Worm (Caenorhabditis elegans) whole organism, L2 larva: ENCODE results near the gene T25C12.3.

Experiments
- C34F6.9 ChIP-seq: fragments of 150-350 bp; optimal IDR thresholded peaks from 2 replicates; lab custom pipeline; 2014; ENCODE audit warnings: missing biosample characterization, missing genetic modification characterization
- F13H6.1 ChIP-seq: sonication (generic microtip); optimal IDR thresholded peaks from 2 replicates; lab custom pipeline; 2016; ENCODE audit warnings: missing genetic modification characterization, missing compliant biosample characterization
- R02D3.7 ChIP-seq: fragments of 150-350 bp; optimal IDR thresholded peaks from 2 replicates; lab custom pipeline; 2014; ENCODE audit warnings: missing biosample characterization, missing genetic modification characterization
- ZK546.5 ChIP-seq: sonication (generic microtip); optimal IDR thresholded peaks from 2 replicates; lab custom pipeline; 2017; ENCODE audit warnings: missing biosample characterization, missing genetic modification characterization
- ama-1 ChIP-seq: fragments of 150-350 bp; optimal IDR thresholded peaks from 2 replicates; lab custom pipeline; 2018; ENCODE audit warnings: inconsistent platforms
- blmp-1 ChIP-seq: sonication (generic microtip); optimal IDR thresholded peaks from 2 replicates; lab custom pipeline; 2017; ENCODE audit warnings: missing genetic modification characterization, mild to moderate bottlenecking, missing compliant biosample characterization, antibody characterized with exemption, moderate library complexity; ENCODE audit not compliant: insufficient read depth
- ceh-16 ChIP-seq: fragments of 150-350 bp; optimal IDR thresholded peaks from 2 replicates; lab custom pipeline; 2014; ENCODE audit warnings: missing biosample characterization, missing genetic modification characterization
- ceh-82 ChIP-seq: fragments of 150-350 bp; optimal IDR thresholded peaks from 2 replicates; lab custom pipeline; 2014; ENCODE audit warnings: missing biosample characterization, missing genetic modification characterization
- crh-2 ChIP-seq: sonication (generic microtip); optimal IDR thresholded peaks from 2 replicates; lab custom pipeline; 2017; ENCODE audit warnings: missing biosample characterization, missing genetic modification characterization
- dmd-4 ChIP-seq: sonication (generic microtip); optimal IDR thresholded peaks from 2 replicates; lab custom pipeline; 2017; ENCODE audit warnings: missing biosample characterization, missing genetic modification characterization
- egl-27 ChIP-seq: sonication (generic microtip); optimal IDR thresholded peaks from 3 replicates; lab custom pipeline; 2017; ENCODE audit warnings: missing biosample characterization, missing genetic modification reagents, missing genetic modification characterization
- fos-1 ChIP-seq: fragments of 150-350 bp; optimal IDR thresholded peaks from 2 replicates; lab custom pipeline; 2014; ENCODE audit warnings: missing biosample characterization, missing genetic modification characterization
- gmeb-1 ChIP-seq: fragments of 150-350 bp; optimal IDR thresholded peaks from 2 replicates; lab custom pipeline; 2014; ENCODE audit warnings: missing biosample characterization, missing genetic modification characterization
- lin-13 ChIP-seq: fragments of 150-350 bp; optimal IDR thresholded peaks from 2 replicates; lab custom pipeline; 2014; ENCODE audit warnings: missing biosample characterization, missing genetic modification reagents, missing genetic modification characterization
- lin-39 ChIP-seq: fragments of 150-350 bp; optimal IDR thresholded peaks from 2 replicates; lab custom pipeline; 2014; ENCODE audit warnings: missing biosample characterization, missing genetic modification reagents, missing genetic modification characterization
- lsy-2 ChIP-seq, 2 experiments: fragments of 150-350 bp in 1 of 2; sonication (generic microtip) in 1 of 2; optimal IDR thresholded peaks; 2 replicates each; lab custom pipeline; 2014 to 2017; ENCODE audit warnings: missing biosample characterization in 2 of 2, missing genetic modification characterization in 2 of 2
- mab-5 ChIP-seq: fragments of 150-350 bp; optimal IDR thresholded peaks from 2 replicates; lab custom pipeline; 2014; ENCODE audit warnings: missing biosample characterization, missing genetic modification characterization
- nhr-10 ChIP-seq: sonication (generic microtip); optimal IDR thresholded peaks from 2 replicates; lab custom pipeline; 2017; ENCODE audit warnings: missing biosample characterization, missing genetic modification characterization
- nhr-11 ChIP-seq: fragments of 150-350 bp; optimal IDR thresholded peaks from 2 replicates; lab custom pipeline; 2014; ENCODE audit warnings: missing biosample characterization, missing genetic modification characterization
- nhr-12 ChIP-seq: fragments of 150-350 bp; optimal IDR thresholded peaks from 2 replicates; lab custom pipeline; 2014; ENCODE audit warnings: missing biosample characterization, missing genetic modification characterization
- nhr-129 ChIP-seq: fragments of 150-350 bp; optimal IDR thresholded peaks from 2 replicates; lab custom pipeline; 2014; ENCODE audit warnings: missing biosample characterization, missing genetic modification characterization
- nhr-21 ChIP-seq: fragments of 150-350 bp; optimal IDR thresholded peaks from 2 replicates; lab custom pipeline; 2014; ENCODE audit warnings: missing biosample characterization, missing genetic modification characterization
- nhr-25 ChIP-seq: fragments of 150-350 bp; sonication (generic microtip); optimal IDR thresholded peaks from 3 replicates; lab custom pipeline; 2014; ENCODE audit warnings: missing biosample characterization, missing genetic modification characterization
- nhr-6 ChIP-seq: fragments of 150-350 bp; optimal IDR thresholded peaks from 2 replicates; lab custom pipeline; 2014; ENCODE audit warnings: missing biosample characterization, missing genetic modification characterization
- nhr-77 ChIP-seq: fragments of 150-350 bp; optimal IDR thresholded peaks from 2 replicates; lab custom pipeline; 2014; ENCODE audit warnings: missing biosample characterization, missing genetic modification characterization
- peb-1 ChIP-seq: fragments of 150-350 bp; optimal IDR thresholded peaks from 2 replicates; lab custom pipeline; 2014; ENCODE audit warnings: missing biosample characterization, missing genetic modification characterization
- sem-4 ChIP-seq: fragments of 150-350 bp; optimal IDR thresholded peaks from 2 replicates; lab custom pipeline; 2014; ENCODE audit warnings: missing biosample characterization, missing genetic modification reagents, missing genetic modification characterization
- skn-1 ChIP-seq: sonication (generic microtip); optimal IDR thresholded peaks from 2 replicates; lab custom pipeline; 2017; ENCODE audit warnings: missing biosample characterization, missing genetic modification characterization
- sma-3 ChIP-seq: sonication (generic microtip); optimal IDR thresholded peaks from 2 replicates; lab custom pipeline; 2016; ENCODE audit warnings: missing genetic modification reagents, missing genetic modification characterization, missing compliant biosample characterization
- sma-9 ChIP-seq, 2 experiments: fragments of 150-350 bp in 1 of 2; sonication (generic microtip) in 1 of 2; optimal IDR thresholded peaks; 2 replicates each; lab custom pipeline; 2014 to 2016; ENCODE audit warnings: missing genetic modification characterization in 2 of 2, mild to moderate bottlenecking in 1 of 2, missing biosample characterization in 1 of 2, missing compliant biosample characterization in 1 of 2, missing genetic modification reagents in 1 of 2, moderate library complexity in 1 of 2
- snpc-4 ChIP-seq: fragments of 150-350 bp; optimal IDR thresholded peaks from 2 replicates; lab custom pipeline; 2014; ENCODE audit warnings: missing biosample characterization, missing genetic modification characterization
- unc-39 ChIP-seq: fragments of 150-350 bp; optimal IDR thresholded peaks from 2 replicates; lab custom pipeline; 2014; ENCODE audit warnings: missing biosample characterization, missing genetic modification characterization
- ztf-11 ChIP-seq: sonication (generic microtip); optimal IDR thresholded peaks from 2 replicates; lab custom pipeline; 2017; ENCODE audit warnings: missing biosample characterization, missing genetic modification characterization
- ztf-4 ChIP-seq: fragments of 150-350 bp; optimal IDR thresholded peaks from 2 replicates; lab custom pipeline; 2014; ENCODE audit warnings: missing biosample characterization, missing genetic modification characterization

Gene T25C12.3

DNA sequence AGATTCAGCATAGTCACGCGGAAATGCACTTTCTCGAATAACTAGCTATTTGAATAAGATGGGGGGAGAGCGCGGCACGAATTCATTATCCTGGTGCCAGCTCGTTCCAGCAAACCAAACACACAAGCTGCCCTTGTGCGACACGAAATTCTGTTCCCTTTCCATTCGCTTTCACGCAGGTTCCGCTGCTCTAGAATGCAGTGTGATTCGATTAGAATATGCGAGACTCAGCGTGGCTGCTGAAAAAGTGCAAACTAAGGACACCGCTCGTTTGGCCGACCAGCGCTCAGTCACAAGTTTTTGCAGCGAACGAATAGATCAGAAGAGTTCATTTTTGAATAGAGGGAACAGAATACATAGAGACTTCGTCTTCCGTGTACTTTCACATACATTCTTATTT lies 17.7 kb downstream of the T25C12.3 start:
- TF ChIP-seq sma-3 (GFP tag; lab: Kevin White, UChicago) (no peak), sem-4 (peak; percentile 52), mab-5 (tag; lab: Kevin White, UChicago) (no peak), R02D3.7 (tag; lab: Kevin White, UChicago) (no peak), nhr-77 (tag; lab: Kevin White, UChicago) (no peak), nhr-21 (tag; lab: Kevin White, UChicago) (peak; percentile 37), ceh-16 (tag; lab: Kevin White, UChicago) (no peak)

DNA sequence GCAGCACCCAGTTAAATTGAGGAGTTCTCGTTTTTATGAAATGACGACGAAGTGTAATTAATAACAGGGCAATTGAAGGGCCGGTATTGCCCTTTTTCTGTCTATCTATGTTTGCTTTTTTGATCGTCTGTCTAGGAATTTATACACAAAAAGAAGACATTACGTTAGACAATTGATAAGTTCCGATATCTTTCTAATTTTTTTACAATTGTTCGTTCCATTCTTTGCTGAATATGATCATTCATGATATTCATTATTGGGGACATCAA lies 18.0 kb downstream of the T25C12.3 start:
- peak; percentile 17 for TF ChIP-seq fos-1
- TF ChIP-seq blmp-1 (tag; lab: Kevin White, UChicago): peak; percentile 36
- TF ChIP-seq sma-9 (GFP tag; optimal IDR thresholded peaks at IDR 0.05; lab: Kevin White, UChicago): peak; percentile 76
- TF ChIP-seq sma-9 (tag; optimal IDR thresholded peaks at IDR 0.05; lab: Kevin White, UChicago): no peak
- TF ChIP-seq lsy-2 (tag; optimal IDR thresholded peaks at IDR 0.05; lab: Kevin White, UChicago): no peak
- TF ChIP-seq nhr-25: peak; percentile 7
- no peak for TF ChIP-seq F13H6.1 (tag; lab: Kevin White, UChicago)

DNA sequence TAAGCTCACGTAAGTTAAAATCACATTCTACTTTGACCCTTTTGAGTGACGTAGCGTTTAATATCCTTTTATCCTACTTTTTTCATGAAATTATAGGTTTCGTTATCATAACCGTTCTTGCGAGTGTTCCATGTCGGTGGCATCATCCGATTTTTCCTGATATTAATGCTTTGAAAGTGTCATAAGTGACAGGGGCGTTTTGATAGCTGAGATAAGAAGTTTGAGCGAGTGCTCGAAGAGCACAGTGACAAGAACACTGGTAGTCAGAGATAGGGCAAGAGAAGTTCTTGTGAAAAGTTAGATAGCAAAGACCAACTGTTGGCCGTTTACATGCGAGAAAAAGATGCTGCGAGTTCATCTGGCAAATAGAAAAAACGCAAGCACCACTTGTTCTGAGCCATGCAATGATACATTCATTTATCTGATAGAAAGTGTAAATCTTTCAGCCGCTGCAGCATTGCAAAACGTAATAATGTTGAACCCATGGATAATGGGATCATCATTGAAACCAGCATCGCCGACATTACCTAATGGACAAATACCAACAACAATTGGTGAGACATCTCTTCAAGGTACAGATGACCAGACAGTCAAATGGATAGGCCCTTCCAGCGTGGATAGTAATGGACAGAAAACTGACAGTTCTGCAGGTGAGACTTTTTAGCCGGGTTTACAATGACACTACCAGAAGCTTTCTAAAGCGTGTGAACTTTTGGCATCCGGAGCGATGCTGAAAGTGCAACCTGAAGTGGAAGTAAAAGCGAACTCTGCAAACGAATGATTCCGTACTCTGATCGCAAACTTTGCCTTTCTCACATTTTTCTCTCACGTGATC lies 18.6 kb downstream of the T25C12.3 start:
- TF ChIP-seq nhr-21 (tag; lab: Kevin White, UChicago): no peak
- TF ChIP-seq F13H6.1 (tag; lab: Kevin White, UChicago): peak; percentile 4
- no peak for TF ChIP-seq lin-13 (GFP tag; lab: Kevin White, UChicago)
- TF ChIP-seq ama-1: peak; percentile 44
- TF ChIP-seq skn-1: no peak
- no peak for TF ChIP-seq nhr-6 (tag; lab: Kevin White, UChicago)
- peak; percentile 87 for TF ChIP-seq fos-1
- no peak for TF ChIP-seq nhr-11
- peak; percentile 33 for TF ChIP-seq crh-2 (tag; lab: Kevin White, UChicago)
- TF ChIP-seq C34F6.9 (tag; lab: Kevin White, UChicago): peak; percentile 6
- TF ChIP-seq ztf-4 (tag; lab: Kevin White, UChicago): peak; percentile 21
- peak; percentile 1 for TF ChIP-seq nhr-129 (tag; lab: Kevin White, UChicago)

DNA sequence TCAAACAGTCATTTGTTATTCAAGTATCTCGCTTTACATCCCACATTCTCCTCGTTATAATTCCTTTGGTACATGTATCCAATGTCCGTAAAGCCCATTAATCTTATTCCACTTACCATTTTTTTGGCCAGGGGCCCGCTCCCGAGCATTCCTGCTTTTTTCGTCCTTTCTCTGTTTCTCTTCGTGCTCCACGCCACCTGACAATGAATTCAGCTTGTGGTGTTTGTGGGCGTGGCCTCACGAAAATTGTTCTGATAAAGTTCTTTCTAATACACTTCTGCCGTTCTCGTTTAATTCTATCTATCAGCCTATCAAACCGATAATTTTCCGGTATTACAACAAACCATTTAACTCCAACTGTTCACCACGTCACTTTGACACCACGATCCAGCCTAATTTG lies 19.8 kb downstream of the T25C12.3 start:
- TF ChIP-seq gmeb-1 (no peak), sma-9 (GFP tag; optimal IDR thresholded peaks at IDR 0.05; lab: Kevin White, UChicago) (no peak), sma-9 (tag; optimal IDR thresholded peaks at IDR 0.05; lab: Kevin White, UChicago) (no peak), ztf-11 (tag; lab: Kevin White, UChicago) (no peak), nhr-6 (tag; lab: Kevin White, UChicago) (no peak), nhr-12 (tag; lab: Kevin White, UChicago) (no peak), F13H6.1 (tag; lab: Kevin White, UChicago) (no peak), peb-1 (tag; lab: Kevin White, UChicago) (no peak), nhr-77 (tag; lab: Kevin White, UChicago) (no peak), egl-27 (tag; lab: Kevin White, UChicago) (no peak), lin-39 (no peak), nhr-10 (tag; lab: Kevin White, UChicago) (no peak), snpc-4 (tag; lab: Kevin White, UChicago) (no peak), unc-39 (no peak), dmd-4 (tag; lab: Kevin White, UChicago) (no peak), ama-1 (no peak), ZK546.5 (tag; lab: Kevin White, UChicago) (no peak), ceh-82 (tag; lab: Kevin White, UChicago) (no peak)

DNA sequence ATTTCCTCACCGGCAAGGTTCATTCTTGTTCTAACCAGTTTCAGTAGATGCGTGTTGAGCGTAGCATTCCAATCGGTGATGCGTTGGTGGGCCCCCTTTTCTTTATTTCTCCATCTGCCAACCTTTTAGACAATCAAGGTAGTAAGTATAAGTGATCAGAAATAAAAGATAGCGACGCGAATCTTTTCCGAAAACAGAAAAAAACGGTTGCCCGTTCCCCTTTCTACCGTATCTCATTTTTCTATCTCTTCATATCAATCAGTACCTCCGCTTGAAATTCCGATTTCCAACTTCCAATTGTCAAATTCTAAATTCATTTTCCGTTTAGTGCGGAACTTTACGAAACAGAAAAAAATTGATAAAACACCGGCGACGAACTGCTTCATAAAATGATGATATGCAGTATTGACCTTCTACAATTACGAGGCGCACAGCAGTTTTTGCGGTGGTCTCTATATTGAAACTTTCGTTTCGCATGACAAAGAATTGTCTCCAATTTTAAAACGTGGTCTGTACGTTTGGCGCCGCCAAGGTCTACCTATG lies 20.4 kb downstream of the T25C12.3 start:
- TF ChIP-seq egl-27 (tag; lab: Kevin White, UChicago) (peak; percentile 19), nhr-25 (peak; percentile 20), fos-1 (peak; percentile 32), gmeb-1 (no peak)
